Worm (Caenorhabditis elegans): ENCODE measurements around the gene T26C12.3.
A peak's percentile ranks its signal among the peaks of the same experiment; 100 is the strongest.

Gene T26C12.3

ce11 chrIV:3227549-3228139, 45.6 kb downstream of the T26C12.3 start (continued):
- TF ChIP-seq ceh-8 (GFP tag; optimal IDR thresholded peaks at IDR 0.05) (no peak), ztf-11 (tag; optimal IDR thresholded peaks at IDR 0.05) (no peak), nhr-90 (tag; optimal IDR thresholded peaks at IDR 0.05; ENCODE audit: poor library complexity) (peak; percentile 24), zip-4 (GFP tag; optimal IDR thresholded peaks at IDR 0.05) (no peak), nhr-11 (tag; optimal IDR thresholded peaks at IDR 0.05) (no peak), nhr-19 (GFP tag; conservative IDR thresholded peaks at IDR 0.05) (no peak), mep-1 (tag; optimal IDR thresholded peaks at IDR 0.05) (peak; percentile 62), hpl-2 (GFP tag; optimal IDR thresholded peaks at IDR 0.05) (peak; percentile 31), ztf-4 (tag; optimal IDR thresholded peaks at IDR 0.05) (peak; percentile 36), nhr-12 (tag; optimal IDR thresholded peaks at IDR 0.05) (no peak), elt-3 (tag; optimal IDR thresholded peaks at IDR 0.05) (peak in 3 of 6 experiments; percentile 38 to 79 (median 43)), aha-1 (tag; optimal IDR thresholded peaks at IDR 0.05) (no peak), irx-1 (tag; optimal IDR thresholded peaks at IDR 0.05) (no peak), aly-2 (tag; optimal IDR thresholded peaks at IDR 0.05) (no peak), fkh-8 (tag; optimal IDR thresholded peaks at IDR 0.05) (no peak), nhr-77 (tag; optimal IDR thresholded peaks at IDR 0.05) (no peak), egl-27 (tag; optimal IDR thresholded peaks at IDR 0.05) (no peak), vab-15 (tag; optimal IDR thresholded peaks at IDR 0.05) (no peak), fos-1 (tag; optimal IDR thresholded peaks at IDR 0.05) (no peak), lin-14 (GFP tag; optimal IDR thresholded peaks at IDR 0.05) (peak; percentile 22), nhr-20 (tag; optimal IDR thresholded peaks at IDR 0.05) (peak; percentile 59), fkh-4 (tag; optimal IDR thresholded peaks at IDR 0.05; ENCODE audit: borderline replicate concordance) (no peak), nhr-76 (tag; optimal IDR thresholded peaks at IDR 0.05) (no peak), unc-130 (tag; optimal IDR thresholded peaks at IDR 0.05) (no peak), C16A3.4 (tag; optimal IDR thresholded peaks at IDR 0.05) (peak; percentile 16), pqm-1 (tag; optimal IDR thresholded peaks at IDR 0.05) (peak; percentile 89), mdl-1 (tag; optimal IDR thresholded peaks at IDR 0.05) (peak in 1 of 2 experiments; percentile 18), tbx-2 (tag; optimal IDR thresholded peaks at IDR 0.05) (peak; percentile 17), jun-1 (tag; optimal IDR thresholded peaks at IDR 0.05) (peak; percentile 27), sptf-1 (tag; optimal IDR thresholded peaks at IDR 0.05) (no peak), nhr-84 (tag; optimal IDR thresholded peaks at IDR 0.05) (no peak), ceh-63 (GFP tag; optimal IDR thresholded peaks at IDR 0.05) (no peak)

ce11 chrIV:3222140-3222539, 51.1 kb downstream of the T26C12.3 start, which contains the start of gene Y67D8A.2:
TSS of gene Y67D8A.2 (plus strand) at chrIV:3222440.
- TF ChIP-seq unc-130 (tag; optimal IDR thresholded peaks at IDR 0.05) (no peak), lin-13 (GFP tag; optimal IDR thresholded peaks at IDR 0.05) (no peak), ceh-90 (tag; optimal IDR thresholded peaks at IDR 0.05) (no peak), nhr-12 (tag; optimal IDR thresholded peaks at IDR 0.05) (no peak), rnt-1 (tag; optimal IDR thresholded peaks at IDR 0.05) (no peak), nhr-28 (tag; optimal IDR thresholded peaks at IDR 0.05) (no peak), aha-1 (tag; optimal IDR thresholded peaks at IDR 0.05) (no peak), irx-1 (tag; optimal IDR thresholded peaks at IDR 0.05) (no peak), nhr-90 (tag; optimal IDR thresholded peaks at IDR 0.05; ENCODE audit: poor library complexity) (no peak), vab-15 (tag; optimal IDR thresholded peaks at IDR 0.05) (no peak)

ce11 chrIV:3221158-3221557, 52.0 kb downstream of the T26C12.3 start:
- peak in 1 of 6 experiments; percentile 15 for TF ChIP-seq elt-3 (tag; optimal IDR thresholded peaks at IDR 0.05)
- no peak for TF ChIP-seq ztf-4 (tag; optimal IDR thresholded peaks at IDR 0.05)
